Fruit fly (Drosophila melanogaster) whole organism, embryonic: ENCODE data around the gene CG5180.
A peak's percentile ranks its signal among the peaks of the same experiment; 100 is the strongest.

ENCODE experiments used
- Bgb ChIP-seq: fragments of 200-800 bp; sonication (Bioruptor generic); IDR thresholded peaks from 2 replicates; pipeline ENCODE4 v1.3.6; 2022; ENCODE audit warnings: missing biosample characterization, missing genetic modification characterization; ENCODE audit not compliant: partially characterized antibody
- CG10462 ChIP-seq: fragments of 200-800 bp; sonication (Bioruptor generic); optimal IDR thresholded peaks from 2 replicates; lab custom pipeline; 2016; ENCODE audit warnings: missing biosample characterization, missing genetic modification characterization
- CG16813 ChIP-seq: fragments of 200-800 bp; sonication (Bioruptor generic); IDR thresholded peaks from 3 replicates; pipeline ENCODE4 v1.3.6; 2022; ENCODE audit warnings: missing biosample characterization, missing genetic modification characterization; ENCODE audit not compliant: partially characterized antibody
- CG18262 ChIP-seq: fragments of 200-800 bp; optimal IDR thresholded peaks from 3 replicates; lab custom pipeline; 2019; ENCODE audit warnings: missing biosample characterization, mild to moderate bottlenecking, missing genetic modification characterization, moderate library complexity
- CG2116 ChIP-seq: fragments of 200-800 bp; sonication (Bioruptor generic); optimal IDR thresholded peaks from 3 replicates; lab custom pipeline; 2018; ENCODE audit warnings: missing biosample characterization, mild to moderate bottlenecking, missing genetic modification characterization
- CG30403 ChIP-seq: fragments of 200-800 bp; sonication (Bioruptor generic); optimal IDR thresholded peaks from 3 replicates; lab custom pipeline; 2016; ENCODE audit warnings: missing biosample characterization, missing genetic modification characterization
- CG34376 ChIP-seq: fragments of 200-800 bp; sonication (Bioruptor generic); optimal IDR thresholded peaks from 2 replicates; lab custom pipeline; 2018; ENCODE audit warnings: missing biosample characterization, mild to moderate bottlenecking, missing genetic modification characterization
- CG4424 ChIP-seq: fragments of 200-800 bp; sonication (Bioruptor generic); optimal IDR thresholded peaks from 3 replicates; lab custom pipeline; 2016; ENCODE audit warnings: missing biosample characterization, missing genetic modification characterization
- CG4617 ChIP-seq: fragments of 200-800 bp; sonication (Bioruptor generic); optimal IDR thresholded peaks from 3 replicates; lab custom pipeline; 2016; ENCODE audit warnings: missing biosample characterization, missing genetic modification characterization, borderline replicate concordance
- CG4820 ChIP-seq: fragments of 200-800 bp; sonication (Bioruptor generic); optimal IDR thresholded peaks from 3 replicates; lab custom pipeline; 2016; ENCODE audit warnings: missing biosample characterization, missing genetic modification characterization
- CG5180 ChIP-seq: fragments of 200-800 bp; sonication (Bioruptor generic); optimal IDR thresholded peaks from 3 replicates; lab custom pipeline; 2017; ENCODE audit warnings: missing biosample characterization, missing genetic modification characterization, mild to moderate bottlenecking, moderate library complexity, missing genetic modification reagents
- CG6765 ChIP-seq: fragments of 200-800 bp; sonication (Bioruptor generic); optimal IDR thresholded peaks from 3 replicates; lab custom pipeline; 2017; ENCODE audit warnings: missing biosample characterization, mild to moderate bottlenecking, missing genetic modification characterization
- CG6854 ChIP-seq: fragments of 200-800 bp; sonication (Bioruptor generic); optimal IDR thresholded peaks from 3 replicates; lab custom pipeline; 2017; ENCODE audit warnings: missing biosample characterization, mild to moderate bottlenecking, missing genetic modification characterization
- CG7786 ChIP-seq: fragments of 200-800 bp; sonication (Bioruptor generic); optimal IDR thresholded peaks from 2 replicates; lab custom pipeline; 2016; ENCODE audit warnings: missing biosample characterization, missing genetic modification characterization
- CG8765 ChIP-seq: fragments of 200-800 bp; sonication (Bioruptor generic); IDR thresholded peaks from 2 replicates; pipeline ENCODE4 v1.3.6; 2022; ENCODE audit warnings: missing biosample characterization, missing genetic modification characterization
- CG9876 ChIP-seq: fragments of 200-800 bp; sonication (Bioruptor generic); optimal IDR thresholded peaks from 2 replicates; lab custom pipeline; 2016; ENCODE audit warnings: missing biosample characterization, missing genetic modification characterization
- CHES-1-like ChIP-seq: fragments of 200-800 bp; sonication (Bioruptor generic); optimal IDR thresholded peaks from 2 replicates; lab custom pipeline; 2016; ENCODE audit warnings: missing biosample characterization, missing genetic modification characterization
- Dp ChIP-seq: fragments of 200-800 bp; sonication (Bioruptor generic); optimal IDR thresholded peaks from 2 replicates; lab custom pipeline; 2018; ENCODE audit warnings: missing biosample characterization, mild to moderate bottlenecking, missing genetic modification characterization, moderate library complexity
- Drgx ChIP-seq: fragments of 200-800 bp; sonication (Bioruptor generic); IDR thresholded peaks from 2 replicates; pipeline ENCODE4 v1.3.6; 2022; ENCODE audit warnings: missing biosample characterization, missing genetic modification characterization
- Fer2 ChIP-seq: fragments of 200-800 bp; sonication (Bioruptor generic); optimal IDR thresholded peaks from 2 replicates; lab custom pipeline; 2018; ENCODE audit warnings: missing biosample characterization, mild to moderate bottlenecking, missing genetic modification characterization, moderate library complexity
- Hand ChIP-seq: fragments of 200-800 bp; sonication (Bioruptor generic); optimal IDR thresholded peaks from 2 replicates; lab custom pipeline; 2017; ENCODE audit warnings: mild to moderate bottlenecking, missing biosample characterization, missing genetic modification reagents, missing genetic modification characterization
- Hmx ChIP-seq: fragments of 200-800 bp; sonication (Bioruptor generic); optimal IDR thresholded peaks from 2 replicates; lab custom pipeline; 2016; ENCODE audit warnings: missing biosample characterization, missing genetic modification characterization
- Lhr ChIP-seq: fragments of 200-800 bp; sonication (Bioruptor generic); optimal IDR thresholded peaks from 3 replicates; lab custom pipeline; 2017; ENCODE audit warnings: mild to moderate bottlenecking, missing biosample characterization, missing genetic modification reagents, missing genetic modification characterization
- MESR4 ChIP-seq: fragments of 200-800 bp; sonication (Bioruptor generic); optimal IDR thresholded peaks from 2 replicates; lab custom pipeline; 2018; ENCODE audit warnings: missing biosample characterization, mild to moderate bottlenecking, missing genetic modification characterization, moderate library complexity
- Mad ChIP-seq: fragments of 200-800 bp; sonication (Bioruptor generic); optimal IDR thresholded peaks from 2 replicates; lab custom pipeline; 2016; ENCODE audit warnings: missing biosample characterization, missing genetic modification characterization
- NC2β ChIP-seq: fragments of 200-800 bp; sonication (Bioruptor generic); optimal IDR thresholded peaks from 2 replicates; lab custom pipeline; 2016; ENCODE audit warnings: missing biosample characterization, missing genetic modification characterization
- Nf-YC ChIP-seq: fragments of 200-800 bp; optimal IDR thresholded peaks from 3 replicates; lab custom pipeline; 2019; ENCODE audit warnings: missing biosample characterization, mild to moderate bottlenecking, missing genetic modification characterization, moderate library complexity
- PHDP ChIP-seq: fragments of 200-800 bp; sonication (Bioruptor generic); optimal IDR thresholded peaks from 3 replicates; lab custom pipeline; 2018; ENCODE audit warnings: missing biosample characterization, mild to moderate bottlenecking, missing genetic modification characterization, moderate library complexity
- Sin3A ChIP-seq: fragments of >200 bp; optimal IDR thresholded peaks from 2 replicates; lab custom pipeline; 2018
- Sry-δ ChIP-seq: fragments of 200-800 bp; sonication (Bioruptor generic); optimal IDR thresholded peaks from 2 replicates; lab custom pipeline; 2016; ENCODE audit warnings: missing biosample characterization, missing genetic modification characterization
- Xrp1 ChIP-seq: fragments of 200-800 bp; sonication (Bioruptor generic); IDR thresholded peaks from 2 replicates; pipeline ENCODE4 v1.3.6; 2022; ENCODE audit warnings: missing biosample characterization, missing genetic modification characterization
- bab2 ChIP-seq: fragments of 200-800 bp; sonication (Bioruptor generic); optimal IDR thresholded peaks from 2 replicates; lab custom pipeline; 2016; ENCODE audit warnings: missing biosample characterization, missing genetic modification characterization
- bcd ChIP-seq: fragments of 200-800 bp; sonication (Bioruptor generic); optimal IDR thresholded peaks from 2 replicates; lab custom pipeline; 2017; ENCODE audit warnings: missing biosample characterization, mild to moderate bottlenecking, missing genetic modification characterization
- btn ChIP-seq: fragments of 200-800 bp; sonication (Bioruptor generic); optimal IDR thresholded peaks from 2 replicates; lab custom pipeline; 2016; ENCODE audit warnings: missing biosample characterization, missing genetic modification characterization
- ftz-f1 ChIP-seq: fragments of 200-800 bp; sonication (Bioruptor generic); optimal IDR thresholded peaks from 2 replicates; lab custom pipeline; 2016; ENCODE audit warnings: missing biosample characterization, missing genetic modification characterization
- gem ChIP-seq: fragments of 200-800 bp; sonication (Bioruptor generic); optimal IDR thresholded peaks from 2 replicates; lab custom pipeline; 2019; ENCODE audit warnings: missing biosample characterization, mild to moderate bottlenecking, missing genetic modification characterization, moderate library complexity
- her ChIP-seq: fragments of 200-800 bp; sonication (Bioruptor generic); optimal IDR thresholded peaks from 2 replicates; lab custom pipeline; 2016; ENCODE audit warnings: missing biosample characterization, missing genetic modification characterization
- inv ChIP-seq: fragments of 200-800 bp; sonication (Bioruptor generic); IDR thresholded peaks from 2 replicates; pipeline ENCODE4 v1.3.6; 2022; ENCODE audit warnings: missing biosample characterization, missing genetic modification characterization; ENCODE audit not compliant: partially characterized antibody
- ken ChIP-seq: fragments of 200-800 bp; sonication (Bioruptor generic); IDR thresholded peaks from 3 replicates; pipeline ENCODE4 v1.3.6; 2022; ENCODE audit warnings: missing biosample characterization, missing genetic modification characterization
- lola ChIP-seq, 3 experiments: fragments of >200 bp in 2 of 3; fragments of 200-800 bp in 1 of 3; sonication (Bioruptor generic) in 1 of 3; optimal IDR thresholded peaks; 2 replicates each; lab custom pipeline; 2017 to 2019; ENCODE audit warnings: missing biosample characterization in 3 of 3, missing genetic modification characterization in 3 of 3, mild to moderate bottlenecking in 1 of 3, moderate library complexity in 1 of 3
- luna ChIP-seq: fragments of 200-800 bp; sonication (Bioruptor generic); optimal IDR thresholded peaks from 2 replicates; lab custom pipeline; 2016; ENCODE audit warnings: missing biosample characterization, missing genetic modification characterization
- pros ChIP-seq: fragments of 200-800 bp; sonication (Bioruptor generic); optimal IDR thresholded peaks from 3 replicates; lab custom pipeline; 2019; ENCODE audit warnings: missing biosample characterization, mild to moderate bottlenecking, missing genetic modification characterization, moderate library complexity
- sc ChIP-seq, 3 experiments: fragments of >200 bp in 2 of 3; fragments of 200-800 bp in 1 of 3; sonication (Bioruptor generic) in 1 of 3; optimal IDR thresholded peaks; 2 replicates in 2 of 3; 3 replicates in 1 of 3; lab custom pipeline; 2017; ENCODE audit warnings: mild to moderate bottlenecking in 1 of 3, missing biosample characterization in 1 of 3, missing genetic modification characterization in 1 of 3, missing genetic modification reagents in 1 of 3
- scrt ChIP-seq: fragments of 200-800 bp; sonication (Bioruptor generic); optimal IDR thresholded peaks from 2 replicates; lab custom pipeline; 2018; ENCODE audit warnings: missing biosample characterization, mild to moderate bottlenecking, missing genetic modification characterization, moderate library complexity
- slp2 ChIP-seq: fragments of 200-800 bp; sonication (Bioruptor generic); optimal IDR thresholded peaks from 2 replicates; lab custom pipeline; 2016; ENCODE audit warnings: missing biosample characterization, missing genetic modification characterization
- sob ChIP-seq: fragments of 200-800 bp; sonication (Bioruptor generic); IDR thresholded peaks from 2 replicates; pipeline ENCODE4 v1.3.6; 2022; ENCODE audit warnings: missing biosample characterization, missing genetic modification characterization
- sr ChIP-seq: fragments of 200-800 bp; sonication (Bioruptor generic); IDR thresholded peaks from 3 replicates; pipeline ENCODE4 v1.3.6; 2022; ENCODE audit warnings: missing biosample characterization, missing genetic modification characterization
- ssp ChIP-seq: fragments of 200-800 bp; sonication (Bioruptor generic); IDR thresholded peaks from 2 replicates; pipeline ENCODE4 v1.3.6; 2022; ENCODE audit warnings: missing biosample characterization, missing genetic modification characterization
- zen ChIP-seq: fragments of 200-800 bp; sonication (Bioruptor generic); optimal IDR thresholded peaks from 3 replicates; lab custom pipeline; 2018; ENCODE audit warnings: missing biosample characterization, mild to moderate bottlenecking, missing genetic modification characterization, moderate library complexity

Gene CG5180

DNA sequence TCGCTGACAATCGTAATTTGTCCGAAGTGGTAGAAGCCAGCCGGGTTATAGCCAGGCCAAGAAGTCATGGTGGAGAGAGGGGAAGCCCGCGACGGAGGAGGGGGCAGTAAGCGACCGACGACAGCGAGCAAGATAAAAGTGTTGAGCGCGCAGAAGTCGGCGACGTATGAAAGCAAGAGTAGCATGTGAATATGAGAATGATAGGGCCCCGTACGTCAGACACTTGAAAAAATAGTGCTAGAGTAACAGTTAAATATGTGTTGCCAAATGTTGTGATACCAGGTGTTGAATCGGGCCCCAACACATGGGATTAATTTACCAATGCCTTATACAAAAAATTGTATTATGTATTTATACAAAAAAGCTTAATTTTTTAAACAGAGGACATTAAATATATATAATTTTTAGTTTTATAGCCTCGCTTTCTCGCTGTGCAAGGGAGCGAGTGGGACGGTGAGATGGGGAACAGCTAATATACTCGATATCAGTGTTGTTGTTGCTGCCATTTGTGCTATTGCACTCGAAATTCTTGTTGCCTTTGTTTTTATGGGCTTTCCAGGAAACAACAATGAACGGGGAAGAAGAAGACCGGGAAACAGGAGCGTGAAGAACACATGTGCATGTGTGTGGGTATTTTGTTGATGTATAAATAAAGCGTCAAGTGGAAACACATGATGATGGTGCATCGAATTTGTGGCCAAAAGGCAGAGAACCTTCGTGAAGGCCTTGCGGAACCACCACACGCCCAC lies 7.7 kb upstream of the CG5180 start (continued):
- no peak for TF ChIP-seq CHES-1-like (GFP tag; lab: Kevin White, UChicago)
- TF ChIP-seq Sry-δ (GFP tag; lab: Kevin White, UChicago), result no peak
- TF ChIP-seq Fer2 (tag; lab: Kevin White, UChicago), result peak; percentile 78
- peak; percentile 65 for TF ChIP-seq Nf-YC (tag; lab: Kevin White, UChicago)
- TF ChIP-seq CG9876 (GFP tag; lab: Kevin White, UChicago), result no peak
- no peak for TF ChIP-seq btn (GFP tag; lab: Kevin White, UChicago)
- peak; percentile 76 for TF ChIP-seq CG6854 (GFP tag; lab: Kevin White, UChicago)
- TF ChIP-seq Bgb (GFP tag; lab: Robert Waterston, UW), result peak; percentile 35; the same call in 1 of the 2 replicates
- TF ChIP-seq bab2 (GFP tag; lab: Kevin White, UChicago), result peak; percentile 5
- TF ChIP-seq luna, result no peak
- peak; percentile 78 for TF ChIP-seq Drgx (GFP tag; lab: Robert Waterston, UW)
- TF ChIP-seq MESR4, result no peak
- peak; percentile 86 for TF ChIP-seq CG4820
- peak in 1 of 3 experiments; percentile 82 for TF ChIP-seq lola (GFP tag; optimal IDR thresholded peaks at IDR 0.05; lab: Kevin White, UChicago)
- no peak for TF ChIP-seq slp2 (GFP tag; lab: Kevin White, UChicago)
- TF ChIP-seq scrt (GFP tag; lab: Kevin White, UChicago), result peak; percentile 81
- peak; percentile 80 for TF ChIP-seq CG6765
- peak; percentile 65 for TF ChIP-seq Lhr (GFP tag; lab: Kevin White, UChicago)
- peak; percentile 37 for TF ChIP-seq CG7786 (GFP tag; lab: Kevin White, UChicago)
- no peak for TF ChIP-seq inv (GFP tag; lab: Robert Waterston, UW)
- no peak for TF ChIP-seq pros
- peak; percentile 65 for TF ChIP-seq CG10462 (GFP tag; lab: Kevin White, UChicago)
- peak; percentile 71 for TF ChIP-seq ssp
- TF ChIP-seq Mad, result peak; percentile 46
- no peak for TF ChIP-seq her (GFP tag; lab: Kevin White, UChicago)
- TF ChIP-seq CG30403, result peak; percentile 81
- peak; percentile 88 for TF ChIP-seq PHDP (tag; lab: Kevin White, UChicago)
- no peak; the same call in 1 of the 2 replicates for TF ChIP-seq CG8765 (GFP tag; lab: Robert Waterston, UW)
- TF ChIP-seq CG4617 (GFP tag; lab: Kevin White, UChicago), result peak; percentile 45
- peak; percentile 91 for TF ChIP-seq CG18262 (tag; lab: Kevin White, UChicago)
- TF ChIP-seq sc (optimal IDR thresholded peaks at IDR 0.05; lab: Kevin White, UChicago), result no peak
- peak; percentile 84 for TF ChIP-seq sc (GFP tag; optimal IDR thresholded peaks at IDR 0.05; lab: Kevin White, UChicago)
- TF ChIP-seq sr (GFP tag; lab: Robert Waterston, UW), result 0 out of 3 replicates have a peak, but pooled peaks have one; percentile 10
- no peak for TF ChIP-seq Dp (GFP tag; lab: Kevin White, UChicago)
- no peak for TF ChIP-seq ftz-f1 (GFP tag; lab: Kevin White, UChicago)
- no peak for TF ChIP-seq Hmx (GFP tag; lab: Kevin White, UChicago)
- TF ChIP-seq Sin3A (lab: Kevin White, UChicago), result no peak
- TF ChIP-seq sob (GFP tag; lab: Robert Waterston, UW), result peak; percentile 84
- peak; percentile 89 for TF ChIP-seq CG4424 (GFP tag; lab: Kevin White, UChicago)
- TF ChIP-seq Hand (GFP tag; lab: Kevin White, UChicago), result peak; percentile 77
- peak; percentile 88 for TF ChIP-seq bcd (GFP tag; lab: Kevin White, UChicago)
- peak; percentile 40 for TF ChIP-seq CG2116 (GFP tag; lab: Kevin White, UChicago)
- TF ChIP-seq NC2β (GFP tag; lab: Kevin White, UChicago), result no peak
- TF ChIP-seq Xrp1 (GFP tag; lab: Robert Waterston, UW), result peak; percentile 87
- TF ChIP-seq ken (GFP tag; lab: Robert Waterston, UW), result peak; percentile 76
- TF ChIP-seq CG16813 (GFP tag; lab: Robert Waterston, UW), result no peak
- TF ChIP-seq CG5180 (GFP tag; lab: Kevin White, UChicago), result peak; percentile 89
- TF ChIP-seq gem (tag; lab: Kevin White, UChicago), result peak; percentile 93
- TF ChIP-seq CG34376 (GFP tag; lab: Kevin White, UChicago), result peak; percentile 69
- TF ChIP-seq zen (tag; lab: Kevin White, UChicago), result peak; percentile 64
